Fruit fly (Drosophila melanogaster): ENCODE measurements around the gene Gr97a.

Gene Gr97a

DNA sequence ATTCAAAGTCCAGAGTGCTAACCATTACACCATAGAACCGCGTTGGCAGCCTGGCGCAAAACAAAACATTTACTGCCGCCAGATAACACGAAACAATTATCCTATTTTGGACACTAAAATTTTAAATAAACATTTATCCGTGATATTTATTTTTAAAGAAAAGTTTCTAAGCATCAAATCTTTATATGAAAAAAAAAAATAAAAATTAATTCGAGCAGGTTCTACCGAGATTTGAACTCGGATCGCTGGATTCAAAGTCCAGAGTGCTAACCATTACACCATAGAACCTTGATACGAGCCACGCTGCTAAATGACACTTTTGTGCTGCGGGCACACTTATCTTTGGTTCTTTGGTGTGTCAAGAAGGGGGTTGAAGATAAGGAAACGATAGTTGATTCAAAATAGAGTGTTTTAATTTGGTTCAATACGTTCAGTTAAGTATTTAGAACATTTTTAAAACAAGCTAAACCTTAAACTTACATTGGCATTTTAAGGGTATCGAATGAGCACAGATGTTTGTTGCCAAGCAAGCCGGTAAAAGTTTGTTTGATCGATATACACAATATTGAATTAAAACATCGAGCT lies 18.9 kb downstream of the Gr97a start, which contains the start of gene Spag1:
Spag1 (plus strand) TSS at position 535 of the 585 bp plus-strand sequence.
- TF ChIP-seq noc (tag; optimal IDR thresholded peaks at IDR 0.05): peak; percentile 54

DNA sequence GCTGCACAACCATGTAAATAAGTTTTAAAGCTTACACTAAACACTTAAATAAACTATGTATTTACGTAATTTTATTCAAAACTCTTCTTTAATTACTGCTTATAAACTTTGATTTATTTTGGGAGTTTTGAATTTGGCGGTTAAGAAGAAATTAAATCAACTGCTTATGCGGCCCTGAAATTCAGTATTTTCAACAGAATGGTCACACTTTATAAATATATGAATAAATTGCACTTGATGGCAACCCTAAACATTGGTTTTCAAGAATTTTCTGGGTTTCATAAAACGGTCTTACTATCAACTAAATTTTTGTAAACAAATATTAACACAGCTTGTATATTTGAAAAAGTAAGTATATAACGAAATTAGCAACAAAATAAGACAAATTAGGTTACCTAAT lies 21.1 kb downstream of the Gr97a start, which contains the start of gene CG14252:
CG14252 (plus strand) TSS at position 302 of the 400 bp plus-strand sequence.
- no peak for TF ChIP-seq noc (tag; optimal IDR thresholded peaks at IDR 0.05)

DNA sequence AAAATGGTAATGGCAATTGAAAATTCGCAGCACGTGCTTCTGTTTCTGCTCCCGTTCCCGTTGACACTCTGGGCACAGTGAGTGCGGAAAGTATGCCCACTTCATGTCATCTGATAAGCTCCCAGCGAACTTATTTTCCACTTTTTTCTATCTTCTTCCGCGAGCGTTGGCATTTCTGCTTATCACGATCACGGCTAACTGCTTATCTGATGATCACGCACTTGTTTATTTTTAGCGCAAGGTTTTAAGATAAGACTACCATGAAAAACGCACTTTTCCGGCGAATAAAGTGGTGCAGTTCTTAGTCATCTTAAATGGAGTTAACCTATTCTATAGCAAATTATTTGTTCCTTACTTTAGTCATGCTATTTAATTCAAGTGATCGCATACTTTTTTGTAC lies 28.9 kb downstream of the Gr97a start:
- peak; percentile 68 for TF ChIP-seq noc (tag; optimal IDR thresholded peaks at IDR 0.05)

DNA sequence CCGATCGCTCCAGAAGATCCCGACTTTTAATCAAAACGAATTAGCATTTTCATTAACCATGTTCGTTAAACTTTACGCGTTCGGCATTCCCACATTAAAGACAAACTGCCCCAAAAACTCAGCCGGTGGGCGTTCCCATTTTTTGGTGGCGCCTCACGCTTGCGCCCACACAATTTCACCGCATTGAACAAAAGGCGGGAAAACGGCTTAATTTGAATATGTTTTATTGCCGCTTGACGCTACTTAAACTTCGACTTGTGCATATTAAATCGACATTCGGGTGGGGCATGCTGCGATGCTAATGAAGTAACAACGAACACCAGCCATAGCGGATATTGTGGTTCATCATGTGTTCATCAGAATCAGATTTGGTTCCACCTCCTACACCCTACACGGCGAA lies 29.8 kb downstream of the Gr97a start:
- TF ChIP-seq noc (tag; optimal IDR thresholded peaks at IDR 0.05): no peak

DNA sequence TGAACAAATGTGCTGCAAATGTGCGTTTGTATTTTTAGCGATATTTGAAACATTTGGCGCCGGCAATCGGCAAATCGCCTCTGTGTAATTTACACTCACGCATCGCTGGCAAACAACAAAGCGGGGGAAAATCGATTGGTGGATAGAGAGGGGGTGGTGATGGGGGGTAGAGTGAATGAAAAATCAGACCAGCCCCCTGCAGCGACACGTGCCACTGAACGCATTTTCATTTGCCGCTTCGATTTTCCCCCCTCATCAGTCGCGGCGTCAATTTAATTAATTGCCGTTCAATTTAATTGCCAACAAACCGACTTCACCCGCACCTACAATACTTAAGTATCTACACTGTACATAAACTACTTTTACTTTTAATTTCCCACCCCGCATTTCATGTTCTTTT lies 30.9 kb downstream of the Gr97a start:
- TF ChIP-seq noc (tag; optimal IDR thresholded peaks at IDR 0.05): no peak

DNA sequence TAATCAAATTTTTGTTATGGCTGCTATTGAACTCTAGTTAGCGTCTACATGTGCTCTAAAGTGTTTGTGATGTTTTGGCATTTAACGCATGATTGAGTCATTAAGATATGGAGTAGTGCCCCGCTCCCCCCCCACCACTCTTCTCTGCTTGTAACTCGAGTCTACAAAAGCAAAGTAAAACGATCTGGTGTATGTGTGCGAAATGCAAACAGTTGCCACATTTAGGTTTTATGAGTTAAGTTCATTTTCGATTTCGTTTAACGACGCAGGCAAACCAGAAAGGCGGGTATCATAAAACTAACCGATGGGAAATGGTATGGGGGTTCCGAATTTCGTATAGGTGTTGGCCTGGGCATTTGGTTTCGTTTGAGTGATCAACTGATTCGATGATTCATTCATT lies 31.8 kb downstream of the Gr97a start:
- no peak for TF ChIP-seq noc (tag; optimal IDR thresholded peaks at IDR 0.05)

DNA sequence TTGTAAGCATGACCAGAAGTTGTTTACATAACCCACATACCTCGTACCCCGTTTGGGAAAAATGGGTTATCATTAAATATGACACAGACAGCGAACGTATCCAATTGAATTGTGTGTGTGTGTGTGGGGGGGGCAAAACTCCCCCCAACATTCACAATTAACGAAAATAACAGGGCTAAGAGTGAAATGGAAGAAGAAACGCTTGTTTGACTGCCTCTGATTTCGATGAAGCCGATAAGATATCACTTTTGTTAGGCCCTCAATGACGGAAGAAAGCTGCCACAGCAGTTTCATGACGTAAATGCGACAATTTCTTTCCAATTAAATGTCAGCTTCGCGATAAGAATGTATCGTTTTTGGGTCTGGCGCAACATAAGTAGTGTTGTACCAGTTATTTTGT lies 32.4 kb downstream of the Gr97a start:
- no peak for TF ChIP-seq noc (tag; optimal IDR thresholded peaks at IDR 0.05)

DNA sequence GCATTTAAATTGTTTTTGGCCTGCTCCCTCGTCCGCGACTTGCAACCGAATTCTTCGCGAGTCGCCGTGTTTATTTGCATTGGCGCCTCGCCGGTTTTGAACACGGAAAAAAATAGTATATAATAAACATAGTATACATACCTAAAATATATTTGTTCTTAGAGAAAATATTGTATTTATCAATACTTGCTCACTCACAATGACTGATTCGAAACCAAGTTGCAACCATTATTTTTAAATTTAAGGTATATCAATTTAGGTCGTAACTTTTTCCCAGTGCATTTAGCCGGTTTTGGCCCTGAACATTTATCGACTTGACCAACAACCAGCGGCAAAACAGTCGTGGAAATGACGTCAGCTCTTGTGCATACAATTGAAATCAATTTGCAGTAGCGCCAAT lies 37.9 kb downstream of the Gr97a start:
- TF ChIP-seq noc (tag; optimal IDR thresholded peaks at IDR 0.05): peak; percentile 25

DNA sequence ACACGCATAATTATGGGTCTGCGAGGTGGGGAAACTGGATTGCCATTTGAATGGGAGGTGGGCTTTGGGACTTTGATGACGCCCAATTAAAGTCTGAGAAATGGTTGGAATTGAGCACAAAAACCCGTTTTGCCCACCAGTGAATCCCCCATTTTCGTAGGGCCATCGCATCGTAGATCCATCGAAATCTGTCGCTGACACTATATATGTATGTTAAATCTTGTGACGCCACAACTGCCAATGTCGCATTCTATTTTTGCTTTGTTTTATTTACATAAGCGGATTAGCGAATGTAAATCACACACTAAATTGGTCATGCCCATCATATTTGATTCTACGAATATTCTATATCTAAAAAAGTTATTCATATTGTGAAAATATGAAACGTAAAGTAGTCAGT lies 39.8 kb downstream of the Gr97a start:
- TF ChIP-seq noc (tag; optimal IDR thresholded peaks at IDR 0.05): no peak

DNA sequence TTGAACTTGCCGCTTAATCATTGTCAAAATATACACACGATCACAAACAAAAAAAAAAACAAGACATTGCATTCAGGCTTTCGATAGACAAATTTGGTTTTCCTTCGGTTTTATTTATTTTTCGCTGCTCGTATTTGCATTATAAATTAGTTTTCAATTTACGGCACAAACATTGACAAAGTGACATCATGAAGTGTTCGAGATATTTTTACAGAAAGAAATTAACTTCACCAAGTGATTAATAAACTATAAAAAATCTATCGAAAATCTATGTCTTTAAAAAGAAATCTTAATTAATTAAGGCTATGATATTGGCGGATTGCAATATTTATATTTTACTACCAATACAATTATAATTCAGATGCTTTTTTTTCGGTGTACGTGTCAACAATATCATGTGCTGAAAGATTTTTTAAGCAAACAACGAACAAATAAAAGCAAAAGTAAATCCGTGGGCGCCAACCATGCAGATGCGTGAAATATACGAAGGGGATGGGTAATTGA lies 42.4 kb downstream of the Gr97a start:
- TF ChIP-seq noc (tag; optimal IDR thresholded peaks at IDR 0.05): peak; percentile 54

DNA sequence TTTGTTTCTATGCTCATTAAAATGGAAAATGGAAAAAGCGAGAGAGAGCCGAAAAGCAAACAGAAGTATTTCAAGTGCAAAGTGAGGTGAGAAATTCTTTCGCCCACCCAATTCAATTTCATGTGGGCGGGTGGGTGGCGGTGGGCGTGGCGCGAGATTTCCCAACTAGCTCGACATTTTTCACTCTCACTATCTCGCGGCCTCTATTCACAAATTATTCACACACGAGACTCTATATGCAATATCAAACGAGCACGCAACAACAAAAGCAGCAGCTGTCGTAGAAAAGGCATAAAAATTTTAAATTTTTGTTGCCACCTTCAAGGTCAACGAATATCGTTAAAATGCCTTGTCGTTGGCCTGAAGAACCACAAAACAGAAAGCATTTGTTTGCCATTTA lies 47.4 kb downstream of the Gr97a start:
- no peak for TF ChIP-seq noc (tag; optimal IDR thresholded peaks at IDR 0.05)

DNA sequence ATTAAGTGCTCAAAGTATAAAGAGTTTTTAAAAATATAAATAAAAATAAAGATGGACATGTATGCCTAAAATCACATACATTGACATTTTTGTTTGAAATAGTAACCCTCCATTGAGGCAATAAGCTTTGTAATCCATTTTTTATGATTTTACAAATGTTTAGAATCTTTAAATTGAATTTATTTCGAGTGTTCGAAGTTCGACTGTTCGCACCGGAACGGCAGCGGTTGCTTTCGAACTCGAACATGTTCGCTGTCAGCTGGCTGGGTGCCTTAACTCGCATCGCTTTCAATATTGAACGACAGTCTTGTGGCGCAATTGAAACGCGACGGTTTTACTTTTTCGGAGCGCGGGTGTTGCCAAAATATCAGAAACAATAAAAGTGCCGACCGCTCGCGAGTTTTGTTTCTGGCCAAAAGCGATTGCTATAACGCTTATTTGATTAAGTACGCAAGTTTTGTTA lies 50.8 kb downstream of the Gr97a start, which contains the start of gene CG46339:
CG46339 (plus strand) TSS at position 299 of the 463 bp plus-strand sequence.
- peak; percentile 52 for TF ChIP-seq noc (tag; optimal IDR thresholded peaks at IDR 0.05)

All from whole organism, larva.